Fruit fly (Drosophila melanogaster) whole organism, embryonic: ENCODE data around the gene CG4291.

Experiments used
- Atf-2 ChIP-seq: fragments of 200-800 bp; sonication (Bioruptor generic); optimal IDR thresholded peaks from 2 replicates; lab custom pipeline; 2016; ENCODE audit warnings: missing biosample characterization, missing genetic modification characterization
- CG10274 ChIP-seq: fragments of 200-800 bp; sonication (Bioruptor generic); optimal IDR thresholded peaks from 3 replicates; lab custom pipeline; 2017; ENCODE audit warnings: missing biosample characterization, mild to moderate bottlenecking, missing genetic modification characterization
- CG10321 ChIP-seq: fragments of 200-800 bp; sonication (Bioruptor generic); IDR thresholded peaks from 2 replicates; pipeline ENCODE4 v1.3.6; 2022; ENCODE audit warnings: missing biosample characterization, missing genetic modification characterization
- CG10431 ChIP-seq: fragments of 200-800 bp; sonication (Bioruptor generic); optimal IDR thresholded peaks from 3 replicates; lab custom pipeline; 2018; ENCODE audit warnings: missing biosample characterization, mild to moderate bottlenecking, missing genetic modification characterization
- CG11398 ChIP-seq: fragments of 200-800 bp; sonication (Bioruptor generic); optimal IDR thresholded peaks from 2 replicates; lab custom pipeline; 2016; ENCODE audit warnings: missing biosample characterization, missing genetic modification characterization
- CG12071 ChIP-seq: fragments of 200-800 bp; sonication (Bioruptor generic); optimal IDR thresholded peaks from 3 replicates; lab custom pipeline; 2018; ENCODE audit warnings: missing biosample characterization, mild to moderate bottlenecking, missing genetic modification characterization
- CG12236 ChIP-seq: fragments of 200-800 bp; sonication (Bioruptor generic); optimal IDR thresholded peaks from 2 replicates; lab custom pipeline; 2016; ENCODE audit warnings: missing biosample characterization, missing genetic modification characterization
- CG14965 ChIP-seq: fragments of 200-800 bp; sonication (Bioruptor generic); optimal IDR thresholded peaks from 2 replicates; lab custom pipeline; 2016; ENCODE audit warnings: missing biosample characterization, missing genetic modification characterization, borderline replicate concordance
- CG15073 ChIP-seq: fragments of 200-800 bp; sonication (Bioruptor generic); optimal IDR thresholded peaks from 2 replicates; lab custom pipeline; 2016; ENCODE audit warnings: missing biosample characterization, missing genetic modification characterization
- CG1647 ChIP-seq: fragments of 200-800 bp; sonication (Bioruptor generic); optimal IDR thresholded peaks from 3 replicates; lab custom pipeline; 2016; ENCODE audit warnings: missing biosample characterization, missing genetic modification characterization
- CG16813 ChIP-seq: fragments of 200-800 bp; sonication (Bioruptor generic); IDR thresholded peaks from 3 replicates; pipeline ENCODE4 v1.3.6; 2022; ENCODE audit warnings: missing biosample characterization, missing genetic modification characterization; ENCODE audit not compliant: partially characterized antibody
- CG17328 ChIP-seq: fragments of 200-800 bp; sonication (Bioruptor generic); IDR thresholded peaks from 2 replicates; pipeline ENCODE4 v1.3.6; 2022; ENCODE audit warnings: missing biosample characterization, missing genetic modification characterization
- CG2129 ChIP-seq: fragments of 200-800 bp; sonication (Bioruptor generic); IDR thresholded peaks from 2 replicates; pipeline ENCODE4 v1.3.6; 2022; ENCODE audit warnings: missing biosample characterization, missing genetic modification characterization; ENCODE audit not compliant: partially characterized antibody
- CG32772 ChIP-seq: fragments of 200-800 bp; sonication (Bioruptor generic); IDR thresholded peaks from 2 replicates; pipeline ENCODE4 v1.3.6; 2022; ENCODE audit warnings: missing biosample characterization, missing genetic modification characterization
- CG34376 ChIP-seq: fragments of 200-800 bp; sonication (Bioruptor generic); optimal IDR thresholded peaks from 2 replicates; lab custom pipeline; 2018; ENCODE audit warnings: missing biosample characterization, mild to moderate bottlenecking, missing genetic modification characterization
- CG6791 ChIP-seq: fragments of 200-800 bp; sonication (Bioruptor generic); IDR thresholded peaks from 3 replicates; pipeline ENCODE4 v1.3.6; 2022; ENCODE audit warnings: missing biosample characterization, missing genetic modification characterization; ENCODE audit not compliant: partially characterized antibody
- CG7556 ChIP-seq: fragments of 200-800 bp; sonication (Bioruptor generic); optimal IDR thresholded peaks from 2 replicates; lab custom pipeline; 2017; ENCODE audit warnings: missing biosample characterization, mild to moderate bottlenecking, missing genetic modification characterization
- CG7786 ChIP-seq: fragments of 200-800 bp; sonication (Bioruptor generic); optimal IDR thresholded peaks from 2 replicates; lab custom pipeline; 2016; ENCODE audit warnings: missing biosample characterization, missing genetic modification characterization
- CG7963 ChIP-seq: fragments of 200-800 bp; sonication (Bioruptor generic); IDR thresholded peaks from 3 replicates; pipeline ENCODE4 v1.3.6; 2022; ENCODE audit warnings: missing biosample characterization, missing genetic modification characterization; ENCODE audit not compliant: partially characterized antibody
- CTCF ChIP-seq: fragments of 200-800 bp; sonication (Bioruptor generic); optimal IDR thresholded peaks from 2 replicates; lab custom pipeline; 2017; ENCODE audit warnings: missing biosample characterization, mild to moderate bottlenecking, missing genetic modification characterization, moderate library complexity
- CoRest ChIP-seq: fragments of 200-800 bp; sonication (Bioruptor generic); optimal IDR thresholded peaks from 3 replicates; lab custom pipeline; 2018; ENCODE audit warnings: missing biosample characterization, mild to moderate bottlenecking, missing genetic modification characterization, moderate library complexity
- Dek ChIP-seq: fragments of 200-800 bp; sonication (Bioruptor generic); optimal IDR thresholded peaks from 3 replicates; lab custom pipeline; 2019; ENCODE audit warnings: missing biosample characterization, mild to moderate bottlenecking, missing genetic modification characterization, moderate library complexity
- Dfd ChIP-seq, 2 experiments: fragments of >200 bp; optimal IDR thresholded peaks; 2 replicates each; lab custom pipeline; 2017; ENCODE audit warnings: missing biosample characterization in 2 of 2, missing genetic modification characterization in 2 of 2
- Gug ChIP-seq: fragments of 200-800 bp; sonication (Bioruptor generic); IDR thresholded peaks from 4 replicates; pipeline ENCODE4 v1.3.6; 2022; ENCODE audit warnings: missing biosample characterization, missing genetic modification characterization
- H2.0 ChIP-seq: fragments of 200-800 bp; sonication (Bioruptor generic); IDR thresholded peaks from 2 replicates; pipeline ENCODE4 v1.3.6; 2022; ENCODE audit warnings: missing biosample characterization, missing genetic modification characterization
- Hey ChIP-seq: fragments of 200-800 bp; sonication (Bioruptor generic); optimal IDR thresholded peaks from 3 replicates; lab custom pipeline; 2018; ENCODE audit warnings: missing biosample characterization, mild to moderate bottlenecking, missing genetic modification characterization
- Hr39 ChIP-seq: fragments of >200 bp; optimal IDR thresholded peaks from 2 replicates; lab custom pipeline; 2017
- Max ChIP-seq: fragments of 200-800 bp; sonication (Bioruptor generic); optimal IDR thresholded peaks from 2 replicates; lab custom pipeline; 2016; ENCODE audit warnings: missing biosample characterization, mild to moderate bottlenecking, missing genetic modification characterization
- Med ChIP-seq: fragments of 200-800 bp; sonication (Bioruptor generic); peaks from one replicate; lab custom pipeline; 2016; ENCODE audit warnings: missing biosample characterization, missing genetic modification characterization, mild to moderate bottlenecking, inconsistent platforms, moderate library complexity
- NC2α ChIP-seq: fragments of 200-800 bp; sonication (Bioruptor generic); optimal IDR thresholded peaks from 2 replicates; lab custom pipeline; 2016; ENCODE audit warnings: missing biosample characterization, missing genetic modification characterization
- NK7.1 ChIP-seq: fragments of 200-800 bp; sonication (Bioruptor generic); optimal IDR thresholded peaks from 3 replicates; lab custom pipeline; 2016; ENCODE audit warnings: missing biosample characterization, missing genetic modification characterization
- Nf-YA ChIP-seq: fragments of 200-800 bp; sonication (Bioruptor generic); IDR thresholded peaks from 2 replicates; pipeline ENCODE4 v1.3.6; 2022; ENCODE audit warnings: missing biosample characterization, missing genetic modification characterization
- Ravus ChIP-seq: fragments of 200-800 bp; sonication (Bioruptor generic); IDR thresholded peaks from 2 replicates; pipeline ENCODE4 v1.3.6; 2022; ENCODE audit warnings: missing biosample characterization, missing genetic modification characterization
- Sry-β ChIP-seq: fragments of 200-800 bp; sonication (Bioruptor generic); optimal IDR thresholded peaks from 2 replicates; lab custom pipeline; 2018; ENCODE audit warnings: missing biosample characterization, mild to moderate bottlenecking, missing genetic modification characterization, moderate library complexity
- ara ChIP-seq: fragments of 200-800 bp; sonication (Bioruptor generic); IDR thresholded peaks from 2 replicates; pipeline ENCODE4 v1.3.6; 2022; ENCODE audit warnings: missing biosample characterization, missing genetic modification characterization
- crc ChIP-seq: fragments of 200-800 bp; sonication (Bioruptor generic); optimal IDR thresholded peaks from 2 replicates; lab custom pipeline; 2016; ENCODE audit warnings: missing biosample characterization, missing genetic modification characterization
- croc ChIP-seq: fragments of 200-800 bp; sonication (Bioruptor generic); conservative IDR thresholded peaks from 3 replicates; pipeline ENCODE4 v1.3.6; 2022; ENCODE audit warnings: missing biosample characterization, missing genetic modification characterization
- crol ChIP-seq: fragments of 200-800 bp; sonication (Bioruptor generic); IDR thresholded peaks from 2 replicates; pipeline ENCODE4 v1.3.6; 2022; ENCODE audit warnings: missing biosample characterization, missing genetic modification characterization
- danr ChIP-seq: fragments of 200-800 bp; sonication (Bioruptor generic); IDR thresholded peaks from 2 replicates; pipeline ENCODE4 v1.3.6; 2022; ENCODE audit warnings: missing biosample characterization, missing genetic modification characterization
- dm ChIP-seq: fragments of 200-800 bp; sonication (Bioruptor generic); optimal IDR thresholded peaks from 3 replicates; lab custom pipeline; 2016; ENCODE audit warnings: missing biosample characterization, missing genetic modification characterization
- exex ChIP-seq: fragments of 200-800 bp; sonication (Bioruptor generic); optimal IDR thresholded peaks from 4 replicates; lab custom pipeline; 2018; ENCODE audit warnings: missing biosample characterization, mild to moderate bottlenecking, missing genetic modification characterization, moderate library complexity
- eyg ChIP-seq: fragments of 200-800 bp; sonication (Bioruptor generic); optimal IDR thresholded peaks from 3 replicates; lab custom pipeline; 2016; ENCODE audit warnings: missing biosample characterization, missing genetic modification characterization
- h ChIP-seq: fragments of >200 bp; optimal IDR thresholded peaks from 2 replicates; lab custom pipeline; 2017
- hb ChIP-seq: fragments of 200-800 bp; sonication (Bioruptor generic); IDR thresholded peaks from 3 replicates; pipeline ENCODE4 v1.3.6; 2022; ENCODE audit warnings: missing biosample characterization, missing genetic modification characterization; ENCODE audit not compliant: partially characterized antibody
- her ChIP-seq: fragments of 200-800 bp; sonication (Bioruptor generic); optimal IDR thresholded peaks from 2 replicates; lab custom pipeline; 2016; ENCODE audit warnings: missing biosample characterization, missing genetic modification characterization
- knrl ChIP-seq: fragments of 200-800 bp; sonication (Bioruptor generic); IDR thresholded peaks from 3 replicates; pipeline ENCODE4 v1.3.6; 2022; ENCODE audit warnings: missing biosample characterization, missing genetic modification characterization; ENCODE audit not compliant: partially characterized antibody
- nau ChIP-seq: fragments of 200-800 bp; sonication (Bioruptor generic); optimal IDR thresholded peaks from 3 replicates; lab custom pipeline; 2017; ENCODE audit warnings: missing biosample characterization, mild to moderate bottlenecking, missing genetic modification characterization, missing genetic modification reagents
- pho ChIP-seq: fragments of 200-800 bp; sonication (Bioruptor generic); optimal IDR thresholded peaks from 2 replicates; lab custom pipeline; 2016; ENCODE audit warnings: missing biosample characterization, missing genetic modification characterization
- sens ChIP-seq: fragments of 200-800 bp; sonication (Bioruptor generic); peaks from one replicate; lab custom pipeline; 2016; ENCODE audit warnings: missing biosample characterization, missing genetic modification characterization
- sisA ChIP-seq: fragments of 200-800 bp; sonication (Bioruptor generic); IDR thresholded peaks from 2 replicates; pipeline ENCODE4 v1.3.6; 2022; ENCODE audit warnings: missing biosample characterization, missing genetic modification characterization
- sqz ChIP-seq: fragments of 200-800 bp; sonication (Bioruptor generic); optimal IDR thresholded peaks from 3 replicates; lab custom pipeline; 2018; ENCODE audit warnings: missing biosample characterization, mild to moderate bottlenecking, missing genetic modification characterization
- ssp ChIP-seq: fragments of 200-800 bp; sonication (Bioruptor generic); IDR thresholded peaks from 2 replicates; pipeline ENCODE4 v1.3.6; 2022; ENCODE audit warnings: missing biosample characterization, missing genetic modification characterization
- zfh2 ChIP-seq: fragments of 200-800 bp; sonication (Bioruptor generic); optimal IDR thresholded peaks from 2 replicates; lab custom pipeline; 2016; ENCODE audit warnings: missing biosample characterization, missing genetic modification characterization

The CG4291 gene

DNA sequence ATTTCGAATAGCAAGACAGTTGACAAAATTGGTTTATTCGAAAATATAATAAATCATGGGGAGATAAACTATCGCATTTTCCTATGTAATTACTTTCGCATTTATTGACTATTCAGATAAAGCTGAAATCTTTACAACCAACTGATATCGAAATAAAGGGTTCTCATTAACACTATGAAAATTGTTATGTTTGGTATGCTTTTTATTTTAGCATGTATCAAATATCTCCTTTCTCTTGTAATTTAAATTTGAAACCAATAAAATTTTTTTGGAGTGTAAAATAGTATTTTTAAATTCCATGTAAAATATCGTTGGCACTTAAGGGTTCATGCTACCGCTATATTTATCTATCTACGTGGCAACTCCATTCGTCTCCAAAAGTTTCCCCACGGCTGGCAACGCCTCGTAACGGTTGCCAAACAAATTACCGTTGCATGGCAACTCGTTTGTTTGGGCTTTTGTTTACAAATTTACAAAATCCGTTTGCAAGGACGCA, 2.6 kb upstream of the CG4291 start, which contains the start of gene CG13949 (continued):
- peak; percentile 65; the same call in 2 of the 3 replicates for TF ChIP-seq CG6791 (GFP tag; lab: Robert Waterston, UW)
- peak; percentile 64 for TF ChIP-seq Gug
- no peak for TF ChIP-seq NC2α
- TF ChIP-seq Hey, result no peak
- TF ChIP-seq CG11398 (GFP tag; lab: Kevin White, UChicago), result peak; percentile 54
- no peak for TF ChIP-seq hb (GFP tag; lab: Robert Waterston, UW)
- peak; percentile 64 for TF ChIP-seq CG34376 (GFP tag; lab: Kevin White, UChicago)
- TF ChIP-seq Max (GFP tag; lab: Kevin White, UChicago), result no peak
- peak; percentile 26; the same call in 1 of the 2 replicates for TF ChIP-seq CG2129
- TF ChIP-seq CTCF (GFP tag; lab: Kevin White, UChicago), result peak; percentile 54
- peak; percentile 57 for TF ChIP-seq CG16813 (GFP tag; lab: Robert Waterston, UW)
- TF ChIP-seq CG7556, result peak; percentile 60
- no peak; the same call in 1 of the 2 replicates for TF ChIP-seq CG10321 (GFP tag; lab: Robert Waterston, UW)
- TF ChIP-seq croc (GFP tag; lab: Robert Waterston, UW), result no peak; the same call in 2 of the 3 replicates
- no peak for TF ChIP-seq CG10274 (GFP tag; lab: Kevin White, UChicago)
- peak; percentile 98 for TF ChIP-seq exex
- peak; percentile 73 for TF ChIP-seq CG17328 (GFP tag; lab: Robert Waterston, UW)
- TF ChIP-seq crc (GFP tag; lab: Kevin White, UChicago), result no peak
- peak; percentile 37 for TF ChIP-seq Nf-YA (GFP tag; lab: Robert Waterston, UW)
- no peak for TF ChIP-seq eyg (GFP tag; lab: Kevin White, UChicago)
- TF ChIP-seq Atf-2 (GFP tag; lab: Kevin White, UChicago), result peak; percentile 33
- TF ChIP-seq CG12071, result peak; percentile 31
- TF ChIP-seq dm (GFP tag; lab: Kevin White, UChicago), result peak; percentile 25
- TF ChIP-seq Hr39 (lab: Kevin White, UChicago), result no peak
- no peak for TF ChIP-seq CG14965 (GFP tag; lab: Kevin White, UChicago)
- peak; percentile 68 for TF ChIP-seq Dek (tag; lab: Kevin White, UChicago)
- TF ChIP-seq ara (GFP tag; lab: Robert Waterston, UW), result peak; percentile 49; the same call in 1 of the 2 replicates
- peak; percentile 80 for TF ChIP-seq H2.0
- peak; percentile 59 for TF ChIP-seq sisA (GFP tag; lab: Robert Waterston, UW)
- TF ChIP-seq Dfd (GFP tag; optimal IDR thresholded peaks at IDR 0.05; lab: Kevin White, UChicago), result no peak
- no peak for TF ChIP-seq danr (GFP tag; lab: Robert Waterston, UW)
- TF ChIP-seq zfh2 (GFP tag; lab: Kevin White, UChicago), result peak; percentile 57
- TF ChIP-seq h (lab: Kevin White, UChicago), result no peak
- peak; percentile 35 for TF ChIP-seq Ravus (GFP tag; lab: Robert Waterston, UW)
- TF ChIP-seq Sry-β (GFP tag; lab: Kevin White, UChicago), result no peak
- no peak for TF ChIP-seq CG12236 (GFP tag; lab: Kevin White, UChicago)
- TF ChIP-seq crol (GFP tag; lab: Robert Waterston, UW), result no peak
- TF ChIP-seq her (GFP tag; lab: Kevin White, UChicago), result peak; percentile 58
- peak; percentile 47 for TF ChIP-seq ssp (GFP tag; lab: Robert Waterston, UW)
- peak; percentile 84 for TF ChIP-seq CoRest (tag; lab: Kevin White, UChicago)
- peak; percentile 66 for TF ChIP-seq pho (GFP tag; lab: Kevin White, UChicago)
- peak; percentile 60 for TF ChIP-seq CG32772 (GFP tag; lab: Robert Waterston, UW)
- TF ChIP-seq sens (GFP tag; lab: Kevin White, UChicago), result peak; percentile 94
- no peak for TF ChIP-seq sqz
- TF ChIP-seq CG15073 (GFP tag; lab: Kevin White, UChicago), result no peak
- no peak for TF ChIP-seq CG7963 (GFP tag; lab: Robert Waterston, UW)
- peak; percentile 22 for TF ChIP-seq NK7.1 (GFP tag; lab: Kevin White, UChicago)
- no peak for TF ChIP-seq CG7786
- TF ChIP-seq knrl (GFP tag; lab: Robert Waterston, UW), result peak; percentile 56
- TF ChIP-seq nau (GFP tag; lab: Kevin White, UChicago), result no peak
- no peak for TF ChIP-seq CG10431 (GFP tag; lab: Kevin White, UChicago)
- TF ChIP-seq CG1647 (GFP tag; lab: Kevin White, UChicago), result no peak
- peak; percentile 89 for TF ChIP-seq Med
